Worm (Caenorhabditis elegans): Measurements from ENCODE around the gene srh-241.

The srh-241 gene

ce11 chrV:2836501-2836900, 32.9 kb downstream of the srh-241 start, which contains the start of gene srj-45:
Gene srj-45, minus strand, starts transcription at chrV:2836601.
- TF ChIP-seq ceh-36 (tag; optimal IDR thresholded peaks at IDR 0.05), result no peak
- no peak for TF ChIP-seq hmbx-1 (tag; optimal IDR thresholded peaks at IDR 0.05)
- TF ChIP-seq aly-1 (tag; optimal IDR thresholded peaks at IDR 0.05), result no peak
- no peak for TF ChIP-seq ets-7 (tag; optimal IDR thresholded peaks at IDR 0.05)
- TF ChIP-seq F13C5.2 (tag; optimal IDR thresholded peaks at IDR 0.05), result no peak
- TF ChIP-seq ama-1 (optimal IDR thresholded peaks at IDR 0.05), result no peak
- no peak for TF ChIP-seq tra-4 (tag; optimal IDR thresholded peaks at IDR 0.05)
- no peak for TF ChIP-seq hnd-1 (tag; optimal IDR thresholded peaks at IDR 0.05)
- TF ChIP-seq ceh-13 (GFP tag; optimal IDR thresholded peaks at IDR 0.05), result no peak
- TF ChIP-seq B0310.2 (tag; optimal IDR thresholded peaks at IDR 0.05), result no peak
- no peak for TF ChIP-seq pes-1 (GFP tag; IDR thresholded peaks at IDR 0.05)
- no peak for TF ChIP-seq flt-1 (GFP tag; IDR thresholded peaks at IDR 0.05)
- no peak for TF ChIP-seq tbx-37 (GFP tag; conservative IDR thresholded peaks at IDR 0.05)
- no peak for TF ChIP-seq tbx-11 (GFP tag; IDR thresholded peaks at IDR 0.05)
- TF ChIP-seq scrt-1 (GFP tag; IDR thresholded peaks at IDR 0.05), result no peak
- TF ChIP-seq hmg-4 (GFP tag; optimal IDR thresholded peaks at IDR 0.05), result no peak
- no peak for TF ChIP-seq sea-1 (GFP tag; conservative IDR thresholded peaks at IDR 0.05)

- TF ChIP-seq hnd-1 (tag; optimal IDR thresholded peaks at IDR 0.05), result no peak
- TF ChIP-seq tra-4 (tag; optimal IDR thresholded peaks at IDR 0.05), result no peak
- no peak for TF ChIP-seq tbx-11 (GFP tag; IDR thresholded peaks at IDR 0.05)
- TF ChIP-seq ets-7 (tag; optimal IDR thresholded peaks at IDR 0.05), result no peak
- no peak for TF ChIP-seq pes-1 (GFP tag; IDR thresholded peaks at IDR 0.05)
- no peak for TF ChIP-seq ama-1 (optimal IDR thresholded peaks at IDR 0.05)
These were observed 36.7 kb downstream of the srh-241 start, which contains the start of gene srj-50 for ce11 chrV:2832666-2833065. Gene srj-50, plus strand, starts transcription at chrV:2832966.

DNA sequence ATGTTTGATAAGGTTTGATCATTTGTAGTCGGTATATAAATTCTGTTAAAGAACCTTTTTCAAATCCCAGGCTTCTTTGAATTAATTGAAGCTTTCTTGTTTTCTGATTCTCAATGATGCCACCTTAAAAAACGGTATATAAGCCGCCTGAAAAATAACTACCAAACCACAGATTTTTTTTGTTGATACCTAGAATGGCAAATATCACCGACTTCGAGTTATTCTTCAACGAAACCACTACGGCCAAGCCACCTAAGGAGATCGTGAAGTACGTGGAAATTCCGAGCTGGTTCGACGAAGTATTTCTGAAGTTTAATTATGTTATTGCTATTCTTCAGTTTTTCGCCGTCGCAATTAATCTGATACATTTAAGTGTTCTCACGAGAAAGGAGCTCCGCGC, 38.6 kb downstream of the srh-241 start, which contains the start of gene srw-2:
srw-2 (plus strand) TSS at position 62 of the 400 bp plus-strand sequence.
- TF ChIP-seq scrt-1 (GFP tag; IDR thresholded peaks at IDR 0.05) (no peak), ceh-13 (GFP tag; optimal IDR thresholded peaks at IDR 0.05) (no peak), hnd-1 (tag; optimal IDR thresholded peaks at IDR 0.05) (no peak)

DNA sequence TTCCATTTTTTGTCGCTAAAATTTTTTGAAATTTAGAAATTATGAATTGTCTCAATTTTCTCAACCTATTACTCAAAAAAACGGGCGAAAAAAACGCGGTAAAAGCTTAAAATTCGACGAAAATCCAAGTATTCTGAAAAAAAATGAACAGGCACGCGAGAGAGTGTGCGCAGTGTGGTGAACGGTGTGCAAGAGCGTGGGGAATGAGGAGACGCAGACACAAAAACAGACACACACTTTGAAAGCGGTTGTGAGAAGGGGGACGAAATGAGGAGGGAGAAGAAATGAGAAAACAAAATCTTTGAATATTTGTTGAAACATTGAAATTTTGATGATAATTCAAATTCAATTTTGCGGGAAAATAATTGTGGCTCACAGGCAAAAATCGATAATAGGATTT, 42.6 kb downstream of the srh-241 start, which contains the start of gene T03D3.5:
T03D3.5 (minus strand) TSS at position 21 of the 400 bp plus-strand sequence.
- TF ChIP-seq ceh-36 (tag; optimal IDR thresholded peaks at IDR 0.05) (no peak), tbx-37 (GFP tag; conservative IDR thresholded peaks at IDR 0.05) (no peak), hmg-4 (GFP tag; optimal IDR thresholded peaks at IDR 0.05) (no peak), scrt-1 (GFP tag; IDR thresholded peaks at IDR 0.05) (no peak), hnd-1 (tag; optimal IDR thresholded peaks at IDR 0.05) (no peak), ceh-13 (GFP tag; optimal IDR thresholded peaks at IDR 0.05) (no peak)

- TF ChIP-seq ets-7 (tag; optimal IDR thresholded peaks at IDR 0.05), result no peak
- peak; percentile 88 for TF ChIP-seq ceh-36 (tag; optimal IDR thresholded peaks at IDR 0.05)
These were observed 43.4 kb downstream of the srh-241 start for ce11 chrV:2825978-2826377.

- TF ChIP-seq ama-1 (optimal IDR thresholded peaks at IDR 0.05) (no peak), tra-4 (tag; optimal IDR thresholded peaks at IDR 0.05) (no peak)
These were observed 47.7 kb downstream of the srh-241 start, which contains the start of gene srh-36 for ce11 chrV:2821618-2822272. Gene srh-36, minus strand, starts transcription at chrV:2821668.

- no peak for TF ChIP-seq tbx-11 (GFP tag; IDR thresholded peaks at IDR 0.05)
- TF ChIP-seq ceh-36 (tag; optimal IDR thresholded peaks at IDR 0.05), result no peak
- TF ChIP-seq ets-7 (tag; optimal IDR thresholded peaks at IDR 0.05), result no peak
- TF ChIP-seq ceh-13 (GFP tag; optimal IDR thresholded peaks at IDR 0.05), result no peak
- no peak for TF ChIP-seq B0310.2 (tag; optimal IDR thresholded peaks at IDR 0.05)
- TF ChIP-seq tbx-37 (GFP tag; conservative IDR thresholded peaks at IDR 0.05), result no peak
- TF ChIP-seq hmbx-1 (tag; optimal IDR thresholded peaks at IDR 0.05), result no peak
- no peak for TF ChIP-seq hmg-4 (GFP tag; optimal IDR thresholded peaks at IDR 0.05)
- TF ChIP-seq tra-4 (tag; optimal IDR thresholded peaks at IDR 0.05), result no peak
- no peak for TF ChIP-seq ama-1 (optimal IDR thresholded peaks at IDR 0.05)
- no peak for TF ChIP-seq hnd-1 (tag; optimal IDR thresholded peaks at IDR 0.05)
- TF ChIP-seq aly-1 (tag; optimal IDR thresholded peaks at IDR 0.05), result no peak
- TF ChIP-seq sea-1 (GFP tag; conservative IDR thresholded peaks at IDR 0.05), result no peak
- no peak for TF ChIP-seq flt-1 (GFP tag; IDR thresholded peaks at IDR 0.05)
- TF ChIP-seq F13C5.2 (tag; optimal IDR thresholded peaks at IDR 0.05), result no peak
These were observed 51.3 kb downstream of the srh-241 start, which contains the start of gene srt-34 for ce11 chrV:2818117-2818516. Gene srt-34, minus strand, starts transcription at chrV:2818217.

Data from whole organism, early embryonic.